Fruit fly (Drosophila melanogaster) whole organism, prepupa: Measurements from ENCODE around the gene CG31798.

Experiments used
- CG10631 ChIP-seq: fragments of 200-800 bp; sonication (Bioruptor generic); optimal IDR thresholded peaks from 2 replicates; lab custom pipeline; 2016; ENCODE audit warnings: missing biosample characterization, missing genetic modification characterization
- CG11762 ChIP-seq: fragments of 200-800 bp; sonication (Bioruptor generic); optimal IDR thresholded peaks from 3 replicates; lab custom pipeline; 2016; ENCODE audit warnings: missing biosample characterization, missing genetic modification characterization; ENCODE audit not compliant: insufficient read depth
- CG1621 ChIP-seq: fragments of 200-800 bp; sonication (Bioruptor generic); optimal IDR thresholded peaks from 3 replicates; lab custom pipeline; 2018; ENCODE audit warnings: missing biosample characterization, mild to moderate bottlenecking, missing genetic modification characterization
- CG31627 ChIP-seq: fragments of 200-800 bp; sonication (Bioruptor generic); optimal IDR thresholded peaks from 3 replicates; lab custom pipeline; 2016; ENCODE audit warnings: missing biosample characterization, missing genetic modification characterization
- CG32006 ChIP-seq: fragments of 200-800 bp; sonication (Bioruptor generic); optimal IDR thresholded peaks from 3 replicates; lab custom pipeline; 2017; ENCODE audit warnings: missing biosample characterization, mild to moderate bottlenecking, missing genetic modification characterization
- CG3919 ChIP-seq: fragments of 200-800 bp; sonication (Bioruptor generic); optimal IDR thresholded peaks from 3 replicates; lab custom pipeline; 2016; ENCODE audit warnings: missing biosample characterization, missing genetic modification characterization
- CG6163 ChIP-seq: fragments of 200-800 bp; sonication (Bioruptor generic); IDR thresholded peaks from 3 replicates; pipeline ENCODE4 v1.3.6; 2022; ENCODE audit warnings: missing biosample characterization, missing genetic modification characterization
- CG6276 ChIP-seq: fragments of 200-800 bp; sonication (Bioruptor generic); optimal IDR thresholded peaks from 2 replicates; lab custom pipeline; 2017; ENCODE audit warnings: missing biosample characterization, mild to moderate bottlenecking, missing genetic modification characterization
- CG6808 ChIP-seq: fragments of 200-800 bp; sonication (Bioruptor generic); optimal IDR thresholded peaks from 3 replicates; lab custom pipeline; 2017; ENCODE audit warnings: missing biosample characterization, missing genetic modification characterization, mild to moderate bottlenecking, moderate library complexity, missing genetic modification reagents
- CG6854 ChIP-seq: fragments of 200-800 bp; sonication (Bioruptor generic); optimal IDR thresholded peaks from 2 replicates; lab custom pipeline; 2017; ENCODE audit warnings: missing biosample characterization, mild to moderate bottlenecking, missing genetic modification characterization
- CG7368 ChIP-seq: fragments of 200-800 bp; sonication (Bioruptor generic); optimal IDR thresholded peaks from 3 replicates; lab custom pipeline; 2016; ENCODE audit warnings: missing biosample characterization, missing genetic modification characterization
- CG8319 ChIP-seq: fragments of 200-800 bp; sonication (Bioruptor generic); optimal IDR thresholded peaks from 3 replicates; lab custom pipeline; 2016; ENCODE audit warnings: missing biosample characterization, missing genetic modification characterization
- Eip75B ChIP-seq: fragments of 200-800 bp; sonication (Bioruptor generic); optimal IDR thresholded peaks from 3 replicates; lab custom pipeline; 2016; ENCODE audit warnings: missing biosample characterization, missing genetic modification characterization
- Eip78C ChIP-seq: fragments of 200-800 bp; sonication (Bioruptor generic); peaks from one replicate; lab custom pipeline; 2016; ENCODE audit warnings: missing biosample characterization, missing genetic modification characterization
- Eip93F ChIP-seq: fragments of 200-800 bp; sonication (Bioruptor generic); optimal IDR thresholded peaks from 2 replicates; lab custom pipeline; 2016; ENCODE audit warnings: missing biosample characterization, mild to moderate bottlenecking, missing genetic modification characterization
- Ets96B ChIP-seq: fragments of 200-800 bp; optimal IDR thresholded peaks from 2 replicates; lab custom pipeline; 2019; ENCODE audit warnings: missing biosample characterization, mild to moderate bottlenecking, missing genetic modification characterization, moderate library complexity
- Hr4 ChIP-seq: fragments of 200-800 bp; sonication (Bioruptor generic); optimal IDR thresholded peaks from 3 replicates; lab custom pipeline; 2016; ENCODE audit warnings: missing biosample characterization, missing genetic modification characterization
- Met ChIP-seq: fragments of 200-800 bp; sonication (Bioruptor generic); optimal IDR thresholded peaks from 3 replicates; lab custom pipeline; 2016; ENCODE audit warnings: missing biosample characterization, missing genetic modification characterization
- Smox ChIP-seq: fragments of 200-800 bp; sonication (Bioruptor generic); optimal IDR thresholded peaks from 3 replicates; lab custom pipeline; 2016; ENCODE audit warnings: missing biosample characterization, missing genetic modification characterization
- Sox102F ChIP-seq: fragments of 200-800 bp; sonication (Bioruptor generic); optimal IDR thresholded peaks from 2 replicates; lab custom pipeline; 2016; ENCODE audit warnings: missing biosample characterization, mild to moderate bottlenecking, missing genetic modification characterization
- Sox14 ChIP-seq: fragments of 200-800 bp; sonication (Bioruptor generic); optimal IDR thresholded peaks from 3 replicates; lab custom pipeline; 2016; ENCODE audit warnings: missing biosample characterization, missing genetic modification characterization
- Sox15 ChIP-seq: fragments of 200-800 bp; sonication (Bioruptor generic); optimal IDR thresholded peaks from 3 replicates; lab custom pipeline; 2016; ENCODE audit warnings: missing biosample characterization, missing genetic modification characterization
- achi ChIP-seq: fragments of 200-800 bp; sonication (Bioruptor generic); optimal IDR thresholded peaks from 3 replicates; lab custom pipeline; 2016; ENCODE audit warnings: missing biosample characterization, missing genetic modification characterization
- acj6 ChIP-seq: fragments of 200-800 bp; sonication (Bioruptor generic); optimal IDR thresholded peaks from 3 replicates; lab custom pipeline; 2016; ENCODE audit warnings: missing biosample characterization, missing genetic modification characterization
- dsx ChIP-seq: fragments of 200-800 bp; optimal IDR thresholded peaks from 3 replicates; lab custom pipeline; 2019; ENCODE audit warnings: missing biosample characterization, mild to moderate bottlenecking, missing genetic modification characterization, moderate library complexity; ENCODE audit not compliant: poor library complexity, severe bottlenecking
- eg ChIP-seq: fragments of 200-800 bp; sonication (Bioruptor generic); IDR thresholded peaks from 3 replicates; pipeline ENCODE4 v1.3.6; 2022; ENCODE audit warnings: missing biosample characterization, missing genetic modification characterization
- esn ChIP-seq: fragments of 200-800 bp; sonication (Bioruptor generic); optimal IDR thresholded peaks from 2 replicates; lab custom pipeline; 2016; ENCODE audit warnings: missing biosample characterization, mild to moderate bottlenecking, missing genetic modification characterization, moderate library complexity
- fd59A ChIP-seq: fragments of 200-800 bp; sonication (Bioruptor generic); optimal IDR thresholded peaks from 2 replicates; lab custom pipeline; 2017; ENCODE audit warnings: missing biosample characterization, mild to moderate bottlenecking, missing genetic modification characterization, missing genetic modification reagents
- fd85E ChIP-seq: fragments of 200-800 bp; sonication (Bioruptor generic); optimal IDR thresholded peaks from 3 replicates; lab custom pipeline; 2016; ENCODE audit warnings: missing biosample characterization, missing genetic modification characterization
- fkh ChIP-seq: fragments of 200-800 bp; sonication (Bioruptor generic); optimal IDR thresholded peaks from 3 replicates; lab custom pipeline; 2017; ENCODE audit warnings: missing biosample characterization, mild to moderate bottlenecking, missing genetic modification characterization, moderate library complexity
- net ChIP-seq: fragments of 200-800 bp; sonication (Bioruptor generic); optimal IDR thresholded peaks from 3 replicates; lab custom pipeline; 2016; ENCODE audit warnings: missing biosample characterization, missing genetic modification characterization
- salr ChIP-seq, 2 experiments: fragments of 200-800 bp; sonication (Bioruptor generic); optimal IDR thresholded peaks; 3 replicates each; lab custom pipeline; 2016 to 2018; ENCODE audit warnings: missing biosample characterization in 2 of 2, missing genetic modification characterization in 2 of 2, mild to moderate bottlenecking in 1 of 2
- ss ChIP-seq, 2 experiments: fragments of 200-800 bp; sonication (Bioruptor generic); optimal IDR thresholded peaks; 2 replicates in 1 of 2; 3 replicates in 1 of 2; lab custom pipeline; 2017 to 2018; ENCODE audit warnings: mild to moderate bottlenecking in 2 of 2, missing biosample characterization in 2 of 2, missing genetic modification characterization in 2 of 2, moderate library complexity in 1 of 2
- svp ChIP-seq: fragments of 200-800 bp; sonication (Bioruptor generic); peaks from one replicate; lab custom pipeline; 2016; ENCODE audit warnings: missing biosample characterization, missing genetic modification characterization
- topi ChIP-seq: fragments of 200-800 bp; sonication (Bioruptor generic); optimal IDR thresholded peaks from 3 replicates; lab custom pipeline; 2016; ENCODE audit warnings: missing biosample characterization, missing genetic modification characterization

CG31798 gene

dm6 chr2L:19361632-19362142 is 32.3 kb upstream of the CG31798 start (continued):
- TF ChIP-seq topi (peak; percentile 79), Sox14 (GFP tag; lab: Kevin White, UChicago) (peak; percentile 78), acj6 (GFP tag; lab: Kevin White, UChicago) (peak; percentile 80), fd59A (GFP tag; lab: Kevin White, UChicago) (peak; percentile 60), achi (GFP tag; lab: Kevin White, UChicago) (peak; percentile 75), Sox15 (GFP tag; lab: Kevin White, UChicago) (peak; percentile 69), net (GFP tag; lab: Kevin White, UChicago) (peak; percentile 62), CG11762 (GFP tag; lab: Kevin White, UChicago) (peak; percentile 73), fd85E (GFP tag; lab: Kevin White, UChicago) (peak; percentile 19), svp (GFP tag; lab: Kevin White, UChicago) (peak; percentile 92), salr (GFP tag; optimal IDR thresholded peaks at IDR 0.05; lab: Kevin White, UChicago) (peak in 1 of 2 experiments; percentile 60), Ets96B (tag; lab: Kevin White, UChicago) (peak; percentile 60)

dm6 chr2L:19362734-19363363 is 31.1 kb upstream of the CG31798 start, which contains the start of gene dnt:
Gene dnt (minus strand): TSS chr2L:19363227.
- TF ChIP-seq CG8319 (no peak), Eip93F (GFP tag; lab: Kevin White, UChicago) (no peak), Eip78C (GFP tag; lab: Kevin White, UChicago) (peak; percentile 27), Smox (GFP tag; lab: Kevin White, UChicago) (no peak), Met (GFP tag; lab: Kevin White, UChicago) (no peak), CG6808 (GFP tag; lab: Kevin White, UChicago) (no peak), Sox102F (GFP tag; lab: Kevin White, UChicago) (no peak), CG6854 (GFP tag; lab: Kevin White, UChicago) (peak; percentile 18), svp (GFP tag; lab: Kevin White, UChicago) (peak; percentile 74)

- peak; percentile 90 for TF ChIP-seq dsx
- 0 out of 3 replicates have a peak, but pooled peaks have one; percentile 31 for TF ChIP-seq eg (GFP tag; lab: Robert Waterston, UW)
- TF ChIP-seq Sox102F (GFP tag; lab: Kevin White, UChicago): peak; percentile 41
- TF ChIP-seq esn: peak; percentile 31
- 0 out of 3 replicates have a peak, but pooled peaks have one; percentile 6 for TF ChIP-seq CG6163 (GFP tag; lab: Robert Waterston, UW)
- no peak for TF ChIP-seq CG6276
- no peak for TF ChIP-seq Eip75B
- no peak for TF ChIP-seq CG8319
- peak; percentile 70 for TF ChIP-seq svp (GFP tag; lab: Kevin White, UChicago)
- peak; percentile 70 for TF ChIP-seq Eip78C (GFP tag; lab: Kevin White, UChicago)
- TF ChIP-seq CG7368: no peak
- TF ChIP-seq CG10631 (GFP tag; lab: Kevin White, UChicago): peak; percentile 11
- peak; percentile 14 for TF ChIP-seq CG31627 (GFP tag; lab: Kevin White, UChicago)
- TF ChIP-seq Met (GFP tag; lab: Kevin White, UChicago): peak; percentile 29
- peak; percentile 8 for TF ChIP-seq CG6808 (GFP tag; lab: Kevin White, UChicago)
- no peak for TF ChIP-seq Ets96B (tag; lab: Kevin White, UChicago)
- no peak for TF ChIP-seq ss (GFP tag; optimal IDR thresholded peaks at IDR 0.05; lab: Kevin White, UChicago)
- peak; percentile 67 for TF ChIP-seq CG3919 (GFP tag; lab: Kevin White, UChicago)
- TF ChIP-seq CG32006 (GFP tag; lab: Kevin White, UChicago): peak; percentile 25
- TF ChIP-seq CG1621 (tag; lab: Kevin White, UChicago): peak; percentile 22
- peak; percentile 11 for TF ChIP-seq Hr4 (GFP tag; lab: Kevin White, UChicago)
- TF ChIP-seq Smox (GFP tag; lab: Kevin White, UChicago): peak; percentile 22
- TF ChIP-seq fkh (GFP tag; lab: Kevin White, UChicago): peak; percentile 60
Observed at dm6 chr2L:19363530-19363929, 30.4 kb upstream of the CG31798 start.
